Fruit fly (Drosophila melanogaster): ENCODE measurements around the gene CG17270.

- no peak for TF ChIP-seq CTCF (optimal IDR thresholded peaks at IDR 0.05)
- no peak for TF ChIP-seq CG8478 (optimal IDR thresholded peaks at IDR 0.05)
These were observed 16.8 kb upstream of the CG17270 start for dm6 chr3R:20835531-20835930.
